Worm (Caenorhabditis elegans) whole organism, young adult: ENCODE data around the gene M01G5.1.
A peak's percentile ranks its signal among the peaks of the same experiment; 100 is the strongest.

ENCODE experiments used
- C06A6.2 ChIP-seq: fragments of 200-800 bp; sonication (Bioruptor generic); conservative IDR thresholded peaks from 2 replicates; pipeline ENCODE4 v1.3.6; 2022; ENCODE audit warnings: missing genetic modification characterization, missing compliant biosample characterization
- F33H1.4 ChIP-seq: fragments of 200-800 bp; sonication (Bioruptor generic); IDR thresholded peaks from 2 replicates; pipeline ENCODE4 v1.3.6; 2022; ENCODE audit warnings: missing genetic modification reagents, missing genetic modification characterization, missing compliant biosample characterization
- F37B4.10 ChIP-seq: fragments of 200-800 bp; sonication (Bioruptor generic); IDR thresholded peaks from 2 replicates; pipeline ENCODE4 v1.3.6; 2022; ENCODE audit warnings: missing genetic modification characterization, missing compliant biosample characterization
- F49E8.2 ChIP-seq: sonication (generic microtip); optimal IDR thresholded peaks from 3 replicates; lab custom pipeline; 2017; ENCODE audit warnings: missing genetic modification characterization, mild to moderate bottlenecking, missing compliant biosample characterization, antibody characterized with exemption, moderate library complexity; ENCODE audit not compliant: insufficient read depth
- K12H6.12 ChIP-seq: fragments of 200-800 bp; sonication (Bioruptor generic); optimal IDR thresholded peaks from 2 replicates; lab custom pipeline; 2018; ENCODE audit warnings: mild to moderate bottlenecking, missing genetic modification characterization, missing compliant biosample characterization
- ZK185.1 ChIP-seq: sonication (generic microtip); optimal IDR thresholded peaks from 2 replicates; lab custom pipeline; 2016; ENCODE audit warnings: mild to moderate bottlenecking, missing genetic modification characterization, missing compliant biosample characterization; ENCODE audit not compliant: poor library complexity, severe bottlenecking
- athp-1 ChIP-seq: sonication (generic microtip); optimal IDR thresholded peaks from 2 replicates; lab custom pipeline; 2017; ENCODE audit warnings: mild to moderate bottlenecking, missing genetic modification characterization, missing compliant biosample characterization
- bed-1 ChIP-seq: fragments of 200-800 bp; sonication (Bioruptor generic); IDR thresholded peaks from 2 replicates; pipeline ENCODE4 v1.3.6; 2022; ENCODE audit warnings: missing genetic modification reagents, missing genetic modification characterization, missing compliant biosample characterization
- cebp-2 ChIP-seq: fragments of 200-800 bp; sonication (Bioruptor generic); IDR thresholded peaks from 2 replicates; pipeline ENCODE4 v1.3.6; 2022; ENCODE audit warnings: missing genetic modification characterization, missing compliant biosample characterization
- ceh-58 ChIP-seq: fragments of 200-800 bp; sonication (Bioruptor generic); IDR thresholded peaks from 2 replicates; pipeline ENCODE4 v1.3.6; 2022; ENCODE audit warnings: missing genetic modification characterization, missing compliant biosample characterization
- ceh-91 ChIP-seq: fragments of 200-800 bp; sonication (Bioruptor generic); IDR thresholded peaks from 2 replicates; pipeline ENCODE4 v1.3.6; 2022; ENCODE audit warnings: missing genetic modification reagents, missing genetic modification characterization, missing compliant biosample characterization
- dox-1 ChIP-seq: fragments of 200-800 bp; sonication (Bioruptor generic); IDR thresholded peaks from 2 replicates; pipeline ENCODE4 v1.3.6; 2022; ENCODE audit warnings: missing genetic modification reagents, missing genetic modification characterization, missing compliant biosample characterization
- dpl-1 ChIP-seq: fragments of 150-350 bp; optimal IDR thresholded peaks from 2 replicates; lab custom pipeline; 2014; ENCODE audit warnings: missing biosample characterization, missing genetic modification reagents, missing genetic modification characterization
- efl-1 ChIP-seq: fragments of 150-350 bp; optimal IDR thresholded peaks from 2 replicates; lab custom pipeline; 2014; ENCODE audit warnings: missing biosample characterization, missing genetic modification reagents, missing genetic modification characterization
- egrh-3 ChIP-seq: fragments of 200-800 bp; sonication (Bioruptor generic); IDR thresholded peaks from 2 replicates; pipeline ENCODE4 v1.3.6; 2022; ENCODE audit warnings: missing genetic modification reagents, missing genetic modification characterization, missing compliant biosample characterization
- hmg-1.2 ChIP-seq: fragments of 200-800 bp; sonication (Bioruptor generic); IDR thresholded peaks from 2 replicates; pipeline ENCODE4 v1.3.6; 2022; ENCODE audit warnings: missing genetic modification reagents, missing genetic modification characterization, missing compliant biosample characterization
- hsf-1 ChIP-seq: fragments of 200-800 bp; sonication (Bioruptor generic); IDR thresholded peaks from 2 replicates; pipeline ENCODE4 v1.3.6; 2022; ENCODE audit warnings: missing genetic modification reagents, missing genetic modification characterization, missing compliant biosample characterization
- lin-40 ChIP-seq: sonication (generic microtip); optimal IDR thresholded peaks from 2 replicates; lab custom pipeline; 2016; ENCODE audit warnings: missing genetic modification characterization, mild to moderate bottlenecking, missing compliant biosample characterization, missing genotype, missing genetic modification reagents
- lin-54 ChIP-seq: fragments of 200-800 bp; sonication (Bioruptor generic); optimal IDR thresholded peaks from 2 replicates; lab custom pipeline; 2018; ENCODE audit warnings: mild to moderate bottlenecking, missing genetic modification characterization, missing compliant biosample characterization
- lir-1 ChIP-seq: fragments of 200-800 bp; sonication (Bioruptor generic); conservative IDR thresholded peaks from 2 replicates; pipeline ENCODE4 v1.3.6; 2022; ENCODE audit warnings: missing genetic modification reagents, missing genetic modification characterization, missing compliant biosample characterization
- lsl-1 ChIP-seq: fragments of 200-800 bp; sonication (Bioruptor generic); optimal IDR thresholded peaks from 2 replicates; lab custom pipeline; 2018; ENCODE audit warnings: mild to moderate bottlenecking, missing genetic modification characterization, moderate library complexity, missing compliant biosample characterization
- madf-3 ChIP-seq: fragments of 200-800 bp; sonication (Bioruptor generic); IDR thresholded peaks from 2 replicates; pipeline ENCODE4 v1.3.6; 2022; ENCODE audit warnings: missing genetic modification reagents, missing genetic modification characterization, missing compliant biosample characterization
- mcd-1 ChIP-seq: fragments of 200-800 bp; sonication (Bioruptor generic); IDR thresholded peaks from 2 replicates; pipeline ENCODE4 v1.3.6; 2022; ENCODE audit warnings: missing genetic modification reagents, missing genetic modification characterization, missing compliant biosample characterization
- mes-4 ChIP-seq: sonication (generic microtip); optimal IDR thresholded peaks from 2 replicates; lab custom pipeline; 2016; ENCODE audit warnings: missing genotype, missing genetic modification characterization, missing compliant biosample characterization
- mxl-1 ChIP-seq: sonication (generic microtip); optimal IDR thresholded peaks from 2 replicates; lab custom pipeline; 2016; ENCODE audit warnings: missing genetic modification characterization, missing compliant biosample characterization
- nfya-1 ChIP-seq: sonication (generic microtip); optimal IDR thresholded peaks from 2 replicates; lab custom pipeline; 2017; ENCODE audit warnings: antibody characterized with exemption, missing compliant biosample characterization, missing genetic modification characterization, borderline replicate concordance; ENCODE audit not compliant: insufficient read depth
- nhr-27 ChIP-seq: fragments of 200-800 bp; sonication (Bioruptor generic); optimal IDR thresholded peaks from 2 replicates; lab custom pipeline; 2018; ENCODE audit warnings: mild to moderate bottlenecking, missing genetic modification characterization, moderate library complexity, missing compliant biosample characterization
- rcor-1 ChIP-seq: fragments of 200-800 bp; sonication (Bioruptor generic); IDR thresholded peaks from 2 replicates; pipeline ENCODE4 v1.3.6; 2022; ENCODE audit warnings: missing genetic modification reagents, missing genetic modification characterization, missing compliant biosample characterization
- rec-8 ChIP-seq, 2 experiments: sonication (generic microtip); optimal IDR thresholded peaks; 2 replicates each; lab custom pipeline; 2016; ENCODE audit warnings: mild to moderate bottlenecking in 2 of 2, missing genetic modification characterization in 2 of 2, missing genetic modification reagents in 2 of 2, missing genotype in 2 of 2, missing biosample characterization in 1 of 2, missing compliant biosample characterization in 1 of 2, moderate library complexity in 1 of 2
- sdz-38 ChIP-seq: sonication (generic microtip); optimal IDR thresholded peaks from 2 replicates; lab custom pipeline; 2016; ENCODE audit warnings: missing genotype, missing genetic modification characterization, missing compliant biosample characterization
- sptf-2 ChIP-seq: fragments of 200-800 bp; sonication (Bioruptor generic); optimal IDR thresholded peaks from 2 replicates; lab custom pipeline; 2018; ENCODE audit warnings: mild to moderate bottlenecking, missing genetic modification characterization, missing compliant biosample characterization
- tbp1 ChIP-seq: fragments of 200-800 bp; sonication (Bioruptor generic); optimal IDR thresholded peaks from 2 replicates; lab custom pipeline; 2018; ENCODE audit warnings: mild to moderate bottlenecking, missing genetic modification characterization, missing compliant biosample characterization
- tbx-9 ChIP-seq: sonication (generic microtip); optimal IDR thresholded peaks from 2 replicates; lab custom pipeline; 2016; ENCODE audit warnings: borderline replicate concordance, missing genetic modification characterization, inconsistent platforms, missing compliant biosample characterization
- tlf-1 ChIP-seq: fragments of 200-800 bp; sonication (Bioruptor generic); optimal IDR thresholded peaks from 2 replicates; lab custom pipeline; 2018; ENCODE audit warnings: mild to moderate bottlenecking, missing genetic modification characterization, missing compliant biosample characterization
- ztf-22 ChIP-seq: fragments of 200-800 bp; sonication (Bioruptor generic); optimal IDR thresholded peaks from 2 replicates; lab custom pipeline; 2018; ENCODE audit warnings: mild to moderate bottlenecking, missing genetic modification characterization, moderate library complexity, missing compliant biosample characterization
- ztf-28 ChIP-seq: fragments of 200-800 bp; sonication (Bioruptor generic); IDR thresholded peaks from 2 replicates; pipeline ENCODE4 v1.3.6; 2022; ENCODE audit warnings: missing genetic modification reagents, missing genetic modification characterization, missing compliant biosample characterization
- ztf-3 ChIP-seq: fragments of 200-800 bp; sonication (Bioruptor generic); optimal IDR thresholded peaks from 2 replicates; lab custom pipeline; 2018; ENCODE audit warnings: mild to moderate bottlenecking, missing genetic modification characterization, missing compliant biosample characterization

The M01G5.1 gene

DNA sequence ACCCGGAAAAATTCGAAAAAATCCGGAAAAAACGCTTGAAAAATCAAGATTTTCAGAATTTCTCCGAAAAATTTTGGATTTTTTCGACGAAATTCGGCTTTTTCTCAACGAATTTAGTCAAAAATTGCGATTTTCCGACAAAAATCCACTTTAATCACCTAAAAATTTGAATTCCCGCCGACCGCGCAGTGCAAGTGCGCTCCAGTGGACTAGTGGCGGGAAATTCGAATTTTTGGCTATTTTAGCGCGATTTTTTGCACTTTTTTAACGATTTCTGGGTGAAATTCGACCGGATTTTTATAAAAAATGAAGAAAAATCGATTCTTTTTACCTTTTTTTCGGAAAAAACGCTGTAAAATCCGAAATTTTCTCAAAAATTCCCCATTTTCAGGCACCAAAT, 38.2 kb downstream of the M01G5.1 start:
- TF ChIP-seq dox-1 (GFP tag; lab: Robert Waterston, UW), result no peak
- TF ChIP-seq lin-54 (GFP tag; lab: Kevin White, UChicago), result peak; percentile 95
- TF ChIP-seq ZK185.1 (tag; lab: Kevin White, UChicago), result no peak
- TF ChIP-seq bed-1 (GFP tag; lab: Robert Waterston, UW), result no peak
- TF ChIP-seq dpl-1, result peak; percentile 16
- peak; percentile 2 for TF ChIP-seq tbp1 (GFP tag; lab: Kevin White, UChicago)
- TF ChIP-seq hsf-1 (GFP tag; lab: Robert Waterston, UW), result no peak
- no peak for TF ChIP-seq ztf-22 (GFP tag; lab: Kevin White, UChicago)
- TF ChIP-seq efl-1 (GFP tag; lab: Kevin White, UChicago), result peak; percentile 50
- TF ChIP-seq rec-8 (tag; optimal IDR thresholded peaks at IDR 0.05; lab: Kevin White, UChicago), result no peak
- TF ChIP-seq ztf-28, result no peak
- peak; percentile 87 for TF ChIP-seq mcd-1 (GFP tag; lab: Robert Waterston, UW)
- TF ChIP-seq ceh-91 (GFP tag; lab: Robert Waterston, UW), result no peak
- TF ChIP-seq tbx-9 (tag; lab: Kevin White, UChicago), result no peak
- no peak for TF ChIP-seq lin-40 (tag; lab: Kevin White, UChicago)
- TF ChIP-seq ztf-3 (GFP tag; lab: Kevin White, UChicago), result no peak
- TF ChIP-seq nhr-27 (tag; lab: Kevin White, UChicago), result no peak
- TF ChIP-seq lsl-1, result peak; percentile 61

DNA sequence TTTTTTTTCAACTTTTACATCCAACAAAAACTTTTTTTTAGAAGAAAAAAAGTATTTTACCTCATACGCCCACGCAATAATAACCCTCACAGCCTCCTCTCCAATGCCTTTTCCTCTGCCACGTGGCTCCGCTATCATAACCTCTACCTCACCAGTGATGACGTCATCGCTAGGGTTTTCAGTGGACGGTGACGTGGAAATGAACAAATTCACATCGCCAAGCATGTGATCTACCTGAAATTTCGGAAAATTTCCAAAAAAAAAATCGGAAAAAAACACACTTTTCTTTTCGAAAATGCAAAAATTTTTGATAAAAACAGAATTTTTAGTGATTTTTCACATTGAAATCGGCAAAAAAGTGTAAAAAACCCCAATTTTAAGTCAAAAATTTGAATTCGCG, 43.2 kb downstream of the M01G5.1 start:
- TF ChIP-seq K12H6.12 (tag; lab: Kevin White, UChicago) (no peak), rcor-1 (GFP tag; lab: Robert Waterston, UW) (no peak), hmg-1.2 (GFP tag; lab: Robert Waterston, UW) (no peak)

DNA sequence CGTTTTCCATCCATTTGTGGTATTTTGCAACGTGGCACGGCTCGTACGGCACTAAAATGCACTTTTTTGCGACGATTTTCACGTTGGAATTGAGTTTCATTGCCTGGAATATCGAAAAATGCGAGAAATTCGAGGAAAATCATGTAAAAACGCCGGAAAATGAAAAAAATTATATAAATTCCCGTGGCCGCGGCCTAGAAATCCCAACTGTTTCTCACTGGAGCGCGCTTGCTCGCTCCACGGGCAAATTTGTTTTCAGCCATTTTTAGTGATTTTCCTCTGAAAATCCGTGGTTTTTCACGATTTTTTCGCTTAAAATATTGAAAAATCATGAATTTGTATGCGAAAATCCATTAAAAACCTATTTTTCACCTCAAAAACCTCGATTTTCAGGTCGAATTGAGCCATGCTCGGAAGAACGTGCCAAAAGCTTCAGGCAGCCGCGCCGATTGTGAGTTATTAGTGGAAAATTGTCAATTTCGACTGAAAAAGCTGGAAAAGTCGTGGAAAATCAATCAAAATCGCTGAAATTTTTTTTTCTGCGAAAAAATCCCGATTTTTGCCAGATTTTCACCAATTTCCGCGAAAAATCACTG, 44.0 kb downstream of the M01G5.1 start, which contains the start of the genes Y67D2.5 and cisd-3.2:
Gene Y67D2.5, minus strand, starts transcription at position 145 of the 596 bp plus-strand sequence.
Gene cisd-3.2, plus strand, starts transcription at position 394 of the 596 bp plus-strand sequence.
- peak; percentile 91 for TF ChIP-seq mcd-1 (GFP tag; lab: Robert Waterston, UW)
- no peak for TF ChIP-seq mes-4 (tag; lab: Kevin White, UChicago)
- TF ChIP-seq ceh-91 (GFP tag; lab: Robert Waterston, UW), result 0 out of 2 replicates have a peak, but pooled peaks have one; percentile 21
- peak; percentile 18 for TF ChIP-seq lsl-1

DNA sequence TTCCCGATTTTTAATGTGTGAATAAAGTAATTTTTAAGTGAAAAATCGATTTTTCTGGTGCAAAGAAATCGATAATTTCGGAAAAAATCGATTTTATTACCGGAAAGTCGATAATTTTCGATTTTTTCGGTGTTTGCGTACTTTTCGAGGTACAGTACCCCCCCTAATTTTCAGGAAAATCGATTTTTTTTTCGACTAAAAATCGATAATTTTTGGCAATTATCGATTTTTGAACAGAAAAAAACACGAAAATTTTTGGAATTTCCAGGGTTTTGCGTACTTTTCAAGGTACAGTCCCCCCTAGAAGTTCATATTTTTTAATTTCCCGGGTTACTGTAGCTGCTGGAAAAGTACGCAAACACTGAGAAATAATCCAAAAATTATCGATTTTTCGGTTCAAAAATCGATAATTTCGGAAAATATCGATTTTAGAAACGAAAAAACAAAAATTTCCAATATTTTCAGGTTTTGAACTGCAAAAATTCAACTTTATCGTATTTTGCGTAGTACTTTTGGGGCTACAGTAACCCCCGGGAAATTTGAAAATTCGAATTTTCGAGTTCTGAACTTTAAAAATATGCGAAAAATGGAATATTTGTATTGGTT, 47.3 kb downstream of the M01G5.1 start:
- TF ChIP-seq egrh-3 (GFP tag; lab: Robert Waterston, UW), result no peak
- no peak for TF ChIP-seq madf-3 (GFP tag; lab: Robert Waterston, UW)
- TF ChIP-seq C06A6.2 (GFP tag; lab: Robert Waterston, UW), result no peak
- TF ChIP-seq cebp-2 (GFP tag; lab: Robert Waterston, UW), result no peak
- TF ChIP-seq sptf-2 (GFP tag; lab: Kevin White, UChicago), result no peak
- TF ChIP-seq F33H1.4 (GFP tag; lab: Robert Waterston, UW), result no peak
- TF ChIP-seq athp-1 (tag; lab: Kevin White, UChicago), result no peak
- no peak for TF ChIP-seq ztf-3 (GFP tag; lab: Kevin White, UChicago)
- no peak for TF ChIP-seq ceh-58
- no peak for TF ChIP-seq mxl-1 (tag; lab: Kevin White, UChicago)
- TF ChIP-seq F37B4.10, result no peak
- no peak for TF ChIP-seq nfya-1 (tag; lab: Kevin White, UChicago)
- TF ChIP-seq tlf-1 (GFP tag; lab: Kevin White, UChicago), result no peak
- no peak for TF ChIP-seq lir-1
- no peak for TF ChIP-seq ztf-22 (GFP tag; lab: Kevin White, UChicago)
- TF ChIP-seq bed-1 (GFP tag; lab: Robert Waterston, UW), result no peak
- no peak for TF ChIP-seq tbx-9 (tag; lab: Kevin White, UChicago)
- TF ChIP-seq F49E8.2 (tag; lab: Kevin White, UChicago), result no peak
- TF ChIP-seq sdz-38 (tag; lab: Kevin White, UChicago), result no peak
